Worm (Caenorhabditis elegans): ENCODE data around the gene Y105C5A.1268.
"Not testable (repeated sequence)": the region's sequence is repeated elsewhere in the genome, so short reads cannot be mapped to it uniquely, and the experiment has no call there.

DNA sequence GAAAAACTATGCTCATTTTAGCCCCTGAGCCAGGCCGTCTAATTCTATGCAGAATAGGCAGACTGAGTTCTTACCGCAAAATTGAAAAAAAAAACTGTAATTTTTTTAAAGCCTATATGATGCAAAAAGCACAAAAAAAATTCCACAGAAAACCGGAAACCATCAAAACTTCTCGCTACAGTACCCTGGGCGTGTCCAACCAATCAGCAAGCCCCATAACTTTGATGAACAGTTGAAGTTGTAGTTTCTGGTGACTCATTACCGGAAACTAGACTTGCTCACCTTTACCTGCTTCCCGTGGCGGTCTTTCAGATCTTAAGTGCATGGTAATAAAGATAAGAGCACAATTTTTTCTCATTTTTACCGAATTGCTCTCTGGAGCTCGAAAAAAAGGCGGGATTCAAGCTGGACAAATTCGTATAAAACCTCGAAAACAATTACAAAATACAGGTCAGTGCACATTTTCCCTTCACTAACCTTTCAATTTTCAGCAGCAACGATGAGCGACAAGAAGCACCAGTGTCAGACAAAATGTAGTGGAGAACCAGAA, 12.0 kb downstream of the Y105C5A.1268 start, which contains the start of gene Y105C5A.1274:
- not testable (repeated sequence) for TF ChIP-seq nhr-102 (tag; optimal IDR thresholded peaks at IDR 0.05); nhr-25 (tag; optimal IDR thresholded peaks at IDR 0.05; ENCODE audit: borderline replicate concordance, insufficient read depth); T26A8.4 (GFP tag; IDR thresholded peaks at IDR 0.05); snpc-4 (tag; optimal IDR thresholded peaks at IDR 0.05)

Data from whole organism, L4 larva.